Worm (Caenorhabditis elegans) whole organism, young adult: ENCODE measurements around the gene comt-2.

Source experiments
- B0035.1 ChIP-seq: sonication (generic microtip); optimal IDR thresholded peaks from 2 replicates; lab custom pipeline; 2016; ENCODE audit warnings: missing genetic modification characterization, mild to moderate bottlenecking, missing compliant biosample characterization, missing genotype, missing genetic modification reagents
- D2030.7 ChIP-seq: fragments of 200-800 bp; sonication (Bioruptor generic); IDR thresholded peaks from 2 replicates; pipeline ENCODE4 v1.3.6; 2022; ENCODE audit warnings: missing genetic modification reagents, missing genetic modification characterization, missing compliant biosample characterization
- F49E8.2 ChIP-seq: sonication (generic microtip); optimal IDR thresholded peaks from 3 replicates; lab custom pipeline; 2017; ENCODE audit warnings: missing genetic modification characterization, mild to moderate bottlenecking, missing compliant biosample characterization, antibody characterized with exemption, moderate library complexity; ENCODE audit not compliant: insufficient read depth
- F57C9.4 ChIP-seq: sonication (generic microtip); optimal IDR thresholded peaks from 2 replicates; lab custom pipeline; 2017; ENCODE audit warnings: mild to moderate bottlenecking, missing genetic modification characterization, missing compliant biosample characterization
- T26A5.8 ChIP-seq: sonication (generic microtip); optimal IDR thresholded peaks from 2 replicates; lab custom pipeline; 2016; ENCODE audit warnings: missing genetic modification characterization, missing compliant biosample characterization
- ZK185.1 ChIP-seq: sonication (generic microtip); optimal IDR thresholded peaks from 2 replicates; lab custom pipeline; 2016; ENCODE audit warnings: mild to moderate bottlenecking, missing genetic modification characterization, missing compliant biosample characterization; ENCODE audit not compliant: poor library complexity, severe bottlenecking
- ama-1 ChIP-seq, 3 experiments: fragments of 150-350 bp in 1 of 3; sonication (generic microtip) in 2 of 3; optimal IDR thresholded peaks; 2 replicates each; lab custom pipeline; 2014 to 2018; ENCODE audit warnings: missing biosample characterization in 2 of 3, missing genetic modification characterization in 2 of 3, missing genetic modification reagents in 2 of 3
- aptf-3 ChIP-seq: fragments of 200-800 bp; sonication (Bioruptor generic); IDR thresholded peaks from 2 replicates; pipeline ENCODE4 v1.3.6; 2022; ENCODE audit warnings: missing genetic modification characterization, missing compliant biosample characterization
- attf-3 ChIP-seq: fragments of 200-800 bp; sonication (Bioruptor generic); conservative IDR thresholded peaks from 2 replicates; pipeline ENCODE4 v1.3.6; 2022; ENCODE audit warnings: missing genetic modification reagents, missing genetic modification characterization, missing compliant biosample characterization
- attf-5 ChIP-seq: fragments of 200-800 bp; sonication (Bioruptor generic); optimal IDR thresholded peaks from 2 replicates; lab custom pipeline; 2018; ENCODE audit warnings: mild to moderate bottlenecking, missing genetic modification characterization, missing compliant biosample characterization
- attf-6 ChIP-seq: fragments of 200-800 bp; sonication (Bioruptor generic); IDR thresholded peaks from 2 replicates; pipeline ENCODE4 v1.3.6; 2022; ENCODE audit warnings: missing genetic modification reagents, missing genetic modification characterization, missing compliant biosample characterization
- bed-2 ChIP-seq: fragments of 200-800 bp; sonication (Bioruptor generic); IDR thresholded peaks from 2 replicates; pipeline ENCODE4 v1.3.6; 2022; ENCODE audit warnings: missing genetic modification reagents, missing genetic modification characterization, missing compliant biosample characterization
- cebp-2 ChIP-seq: fragments of 200-800 bp; sonication (Bioruptor generic); IDR thresholded peaks from 2 replicates; pipeline ENCODE4 v1.3.6; 2022; ENCODE audit warnings: missing genetic modification characterization, missing compliant biosample characterization
- ceh-40 ChIP-seq: fragments of 200-800 bp; sonication (Bioruptor generic); IDR thresholded peaks from 2 replicates; pipeline ENCODE4 v1.3.6; 2022; ENCODE audit warnings: missing genetic modification characterization, missing compliant biosample characterization
- dpff-1 ChIP-seq: sonication (generic microtip); optimal IDR thresholded peaks from 2 replicates; lab custom pipeline; 2017; ENCODE audit warnings: mild to moderate bottlenecking, missing genetic modification characterization, missing compliant biosample characterization
- egrh-3 ChIP-seq: fragments of 200-800 bp; sonication (Bioruptor generic); IDR thresholded peaks from 2 replicates; pipeline ENCODE4 v1.3.6; 2022; ENCODE audit warnings: missing genetic modification reagents, missing genetic modification characterization, missing compliant biosample characterization
- him-1 ChIP-seq: sonication (generic microtip); optimal IDR thresholded peaks from 2 replicates; lab custom pipeline; 2016; ENCODE audit warnings: missing genotype, missing genetic modification reagents, missing genetic modification characterization, missing compliant biosample characterization
- hlh-26 ChIP-seq: fragments of 200-800 bp; sonication (Bioruptor generic); conservative IDR thresholded peaks from 2 replicates; pipeline ENCODE4 v1.3.6; 2022; ENCODE audit warnings: missing genetic modification reagents, missing genetic modification characterization, missing compliant biosample characterization
- hrde-1 ChIP-seq: sonication (generic microtip); optimal IDR thresholded peaks from 2 replicates; lab custom pipeline; 2016; ENCODE audit warnings: missing genetic modification characterization, mild to moderate bottlenecking, missing compliant biosample characterization, moderate library complexity, missing genotype, missing genetic modification reagents, borderline replicate concordance
- let-526 ChIP-seq: fragments of 200-800 bp; sonication (Bioruptor generic); IDR thresholded peaks from 2 replicates; pipeline ENCODE4 v1.3.6; 2022; ENCODE audit warnings: missing genetic modification reagents, missing genetic modification characterization, missing compliant biosample characterization
- lin-26 ChIP-seq: fragments of 200-800 bp; sonication (Bioruptor generic); IDR thresholded peaks from 2 replicates; pipeline ENCODE4 v1.3.6; 2022; ENCODE audit warnings: missing genetic modification reagents, missing genetic modification characterization, missing compliant biosample characterization
- lin-35 ChIP-seq, 3 experiments: fragments of 150-350 bp in 2 of 3; sonication (generic microtip) in 1 of 3; optimal IDR thresholded peaks; 2 replicates each; lab custom pipeline; 2014 to 2018; ENCODE audit warnings: missing biosample characterization in 3 of 3, missing genetic modification characterization in 3 of 3, missing genetic modification reagents in 3 of 3
- lin-40 ChIP-seq: sonication (generic microtip); optimal IDR thresholded peaks from 2 replicates; lab custom pipeline; 2016; ENCODE audit warnings: missing genetic modification characterization, mild to moderate bottlenecking, missing compliant biosample characterization, missing genotype, missing genetic modification reagents
- mxl-1 ChIP-seq: sonication (generic microtip); optimal IDR thresholded peaks from 2 replicates; lab custom pipeline; 2016; ENCODE audit warnings: missing genetic modification characterization, missing compliant biosample characterization
- nfya-2 ChIP-seq: fragments of 200-800 bp; sonication (Bioruptor generic); IDR thresholded peaks from 2 replicates; pipeline ENCODE4 v1.3.6; 2022; ENCODE audit warnings: missing genetic modification reagents, missing genetic modification characterization, missing compliant biosample characterization
- nhr-80 ChIP-seq: sonication (generic microtip); optimal IDR thresholded peaks from 2 replicates; lab custom pipeline; 2016; ENCODE audit warnings: missing genetic modification characterization, missing compliant biosample characterization
- pbrm-1 ChIP-seq: fragments of 200-800 bp; sonication (Bioruptor generic); IDR thresholded peaks from 2 replicates; pipeline ENCODE4 v1.3.6; 2022; ENCODE audit warnings: missing genetic modification reagents, missing genetic modification characterization, missing compliant biosample characterization
- rcor-1 ChIP-seq: fragments of 200-800 bp; sonication (Bioruptor generic); IDR thresholded peaks from 2 replicates; pipeline ENCODE4 v1.3.6; 2022; ENCODE audit warnings: missing genetic modification reagents, missing genetic modification characterization, missing compliant biosample characterization
- unc-130 ChIP-seq: sonication (generic microtip); optimal IDR thresholded peaks from 2 replicates; lab custom pipeline; 2016; ENCODE audit warnings: missing genetic modification reagents, missing genetic modification characterization, missing compliant biosample characterization
- zfh-2 ChIP-seq: fragments of 200-800 bp; sonication (Bioruptor generic); conservative IDR thresholded peaks from 2 replicates; pipeline ENCODE4 v1.3.6; 2022; ENCODE audit warnings: missing genetic modification reagents, missing genetic modification characterization, missing compliant biosample characterization
- zim-3 ChIP-seq: sonication (generic microtip); optimal IDR thresholded peaks from 2 replicates; lab custom pipeline; 2017; ENCODE audit warnings: mild to moderate bottlenecking, missing genetic modification characterization, moderate library complexity, missing compliant biosample characterization
- ztf-18 ChIP-seq: sonication (generic microtip); optimal IDR thresholded peaks from 2 replicates; lab custom pipeline; 2016; ENCODE audit warnings: missing genotype, mild to moderate bottlenecking, missing genetic modification characterization, missing compliant biosample characterization
- ztf-22 ChIP-seq: fragments of 200-800 bp; sonication (Bioruptor generic); optimal IDR thresholded peaks from 2 replicates; lab custom pipeline; 2018; ENCODE audit warnings: mild to moderate bottlenecking, missing genetic modification characterization, moderate library complexity, missing compliant biosample characterization

The comt-2 gene

ce11 chrV:16460866-16461265 lies 33.4 kb downstream of the comt-2 start, which contains the start of gene srh-142:
Gene srh-142, minus strand, starts transcription at chrV:16460966.
- no peak for TF ChIP-seq lin-40 (tag; lab: Kevin White, UChicago)
- TF ChIP-seq cebp-2 (GFP tag; lab: Robert Waterston, UW) = no peak
- TF ChIP-seq ceh-40 (GFP tag; lab: Robert Waterston, UW) = no peak
- no peak for TF ChIP-seq zim-3 (tag; lab: Kevin White, UChicago)
- no peak for TF ChIP-seq mxl-1
- TF ChIP-seq unc-130 (GFP tag; lab: Kevin White, UChicago) = no peak
- TF ChIP-seq F49E8.2 (tag; lab: Kevin White, UChicago) = no peak
- TF ChIP-seq hrde-1 (tag; lab: Kevin White, UChicago) = no peak
- no peak for TF ChIP-seq lin-26 (GFP tag; lab: Robert Waterston, UW)
- TF ChIP-seq, all 124 proteins: peak for 0

- no peak for TF ChIP-seq lin-35 (GFP tag; optimal IDR thresholded peaks at IDR 0.05; lab: Kevin White, UChicago)
- TF ChIP-seq B0035.1 = no peak
- no peak for TF ChIP-seq nhr-80 (tag; lab: Kevin White, UChicago)
- TF ChIP-seq ztf-22 (GFP tag; lab: Kevin White, UChicago) = no peak
- no peak for TF ChIP-seq him-1
- no peak for TF ChIP-seq rcor-1 (GFP tag; lab: Robert Waterston, UW)
- TF ChIP-seq hrde-1 (tag; lab: Kevin White, UChicago) = no peak
- no peak for TF ChIP-seq attf-6 (GFP tag; lab: Robert Waterston, UW)
- no peak for TF ChIP-seq pbrm-1 (GFP tag; lab: Robert Waterston, UW)
- no peak for TF ChIP-seq hlh-26
- TF ChIP-seq attf-5 (GFP tag; lab: Kevin White, UChicago) = no peak
- TF ChIP-seq T26A5.8 (tag; lab: Kevin White, UChicago) = no peak
- no peak for TF ChIP-seq egrh-3 (GFP tag; lab: Robert Waterston, UW)
- TF ChIP-seq ama-1 (optimal IDR thresholded peaks at IDR 0.05; lab: Kevin White, UChicago) = no peak
- TF ChIP-seq ama-1 (GFP tag; optimal IDR thresholded peaks at IDR 0.05; lab: Kevin White, UChicago) = no peak
- TF ChIP-seq, all 124 proteins: peak for 0
These were observed 34.9 kb downstream of the comt-2 start for ce11 chrV:16459377-16459776.

ce11 chrV:16458714-16459113 lies 35.6 kb downstream of the comt-2 start, which contains the start of gene str-15:
Gene str-15, minus strand, starts transcription at chrV:16458814.
- TF ChIP-seq ztf-18 (no peak), D2030.7 (GFP tag; lab: Robert Waterston, UW) (no peak), zfh-2 (GFP tag; lab: Robert Waterston, UW) (no peak)
- TF ChIP-seq, all 124 proteins: peak for 0

ce11 chrV:16455065-16455464 lies 39.2 kb downstream of the comt-2 start, which contains the start of gene str-14:
Gene str-14, minus strand, starts transcription at chrV:16455165.
- TF ChIP-seq F57C9.4 (tag; lab: Kevin White, UChicago) (no peak), dpff-1 (tag; lab: Kevin White, UChicago) (no peak), let-526 (no peak), lin-26 (GFP tag; lab: Robert Waterston, UW) (no peak), aptf-3 (GFP tag; lab: Robert Waterston, UW) (no peak), attf-3 (GFP tag; lab: Robert Waterston, UW) (no peak), ZK185.1 (tag; lab: Kevin White, UChicago) (no peak), nfya-2 (GFP tag; lab: Robert Waterston, UW) (no peak), bed-2 (GFP tag; lab: Robert Waterston, UW) (no peak), hrde-1 (tag; lab: Kevin White, UChicago) (no peak)
